Fruit fly (Drosophila melanogaster): ENCODE data around the gene CG15012.

DNA sequence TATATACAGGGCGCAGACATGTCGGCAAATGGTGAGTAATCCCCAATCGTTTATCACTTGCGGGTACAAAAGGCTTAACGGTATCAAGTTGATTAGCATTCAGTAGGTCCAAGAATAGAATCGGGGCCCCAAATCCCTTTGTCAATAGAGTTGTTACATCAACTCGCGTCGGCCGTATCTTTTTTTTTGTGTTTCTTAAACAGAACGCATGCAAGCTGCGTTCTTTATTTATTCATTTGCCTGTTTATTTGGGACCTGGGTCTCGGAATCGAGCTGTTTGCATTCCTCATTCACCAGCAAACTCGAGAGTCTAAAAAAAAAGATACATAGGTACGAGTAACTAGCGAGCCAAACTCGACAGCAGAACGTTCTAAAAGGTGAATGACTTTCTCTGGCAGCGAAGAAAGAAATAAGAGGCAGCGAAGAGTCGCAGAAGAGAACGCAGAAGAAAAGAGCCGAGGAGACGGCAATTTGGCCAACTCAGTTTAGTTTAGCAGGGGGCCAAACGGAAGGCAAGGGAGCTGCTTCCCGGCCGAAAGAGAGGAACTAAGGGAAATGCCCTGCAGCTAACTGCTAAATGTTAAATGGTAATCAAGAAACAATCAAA, 19.8 kb downstream of the CG15012 start:
- TF ChIP-seq EcR (GFP tag; optimal IDR thresholded peaks at IDR 0.05) (peak; percentile 13 to 89), psq (optimal IDR thresholded peaks at IDR 0.05) (no peak), Dll (optimal IDR thresholded peaks at IDR 0.05) (no peak), pan (optimal IDR thresholded peaks at IDR 0.05) (no peak), usp (GFP tag; optimal IDR thresholded peaks at IDR 0.05) (no peak)

Data from whole organism.